Worm (Caenorhabditis elegans): ENCODE data around the gene oac-42.

DNA sequence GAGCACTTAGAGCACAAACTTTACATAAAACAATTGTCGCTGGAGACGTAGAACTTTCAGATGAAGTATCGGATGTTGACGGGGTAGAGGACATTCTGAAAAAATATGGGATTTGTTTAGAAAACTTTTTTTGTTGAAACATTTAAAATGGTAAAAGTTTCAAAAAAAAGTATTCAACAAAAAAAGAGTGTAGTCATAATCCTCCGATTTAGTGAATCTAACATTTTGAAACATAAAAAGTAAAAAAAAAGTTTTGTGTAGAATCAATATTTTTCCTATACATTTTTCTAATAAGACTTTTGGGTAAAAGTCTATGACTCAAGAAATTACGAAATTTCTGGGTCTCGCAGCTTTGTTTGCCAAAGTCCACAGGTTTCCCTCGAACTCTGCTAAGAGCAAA is 12.1 kb upstream of the oac-42 start, which contains the start of gene nhr-213:
- TF ChIP-seq ztf-11 (tag; optimal IDR thresholded peaks at IDR 0.05) (no peak), mep-1 (tag; optimal IDR thresholded peaks at IDR 0.05) (no peak), pha-4 (GFP tag; IDR thresholded peaks at IDR 0.05) (no peak), pha-4 (tag; optimal IDR thresholded peaks at IDR 0.05) (no peak), lin-15B (tag; optimal IDR thresholded peaks at IDR 0.05) (no peak), ZK546.5 (tag; optimal IDR thresholded peaks at IDR 0.05) (no peak), jun-1 (tag; optimal IDR thresholded peaks at IDR 0.05) (no peak), unc-39 (tag; optimal IDR thresholded peaks at IDR 0.05) (no peak), fos-1 (tag; optimal IDR thresholded peaks at IDR 0.05) (no peak)
